Fruit fly (Drosophila melanogaster): ENCODE measurements around the gene unc-13-4A.

The unc-13-4A gene

dm6 chr3L:7360324-7360852 is 47.7 kb upstream of the unc-13-4A start, which contains the start of gene Sec63 (continued):
- TF ChIP-seq CG7987 (GFP tag; optimal IDR thresholded peaks at IDR 0.05) (no peak), CG10462 (GFP tag; optimal IDR thresholded peaks at IDR 0.05) (no peak), CG34224 (GFP tag; IDR thresholded peaks at IDR 0.05; ENCODE audit: partially characterized antibody) (peak; percentile 63), fd102C (GFP tag; optimal IDR thresholded peaks at IDR 0.05) (no peak), D19B (GFP tag; optimal IDR thresholded peaks at IDR 0.05) (no peak), CG16779 (GFP tag; IDR thresholded peaks at IDR 0.05) (0 out of 2 replicates have a peak, but pooled peaks have one; percentile 42), Ets97D (GFP tag; optimal IDR thresholded peaks at IDR 0.05) (no peak), mld (GFP tag; IDR thresholded peaks at IDR 0.05; ENCODE audit: partially characterized antibody) (peak; percentile 87; the same call in 2 of the 3 replicates), peb (GFP tag; IDR thresholded peaks at IDR 0.05) (no peak), amos (GFP tag; IDR thresholded peaks at IDR 0.05; ENCODE audit: partially characterized antibody) (peak; percentile 92), dpn (GFP tag; optimal IDR thresholded peaks at IDR 0.05) (peak; percentile 41 to 63), Med (GFP tag) (peak; percentile 60), HLH3B (GFP tag; IDR thresholded peaks at IDR 0.05) (peak; percentile 43; the same call in 1 of the 2 replicates), CG10654 (GFP tag; optimal IDR thresholded peaks at IDR 0.05) (no peak), Six4 (GFP tag; optimal IDR thresholded peaks at IDR 0.05) (no peak), CG13775 (GFP tag; optimal IDR thresholded peaks at IDR 0.05) (peak; percentile 48), CG12769 (tag; optimal IDR thresholded peaks at IDR 0.05) (no peak), CG12219 (GFP tag; optimal IDR thresholded peaks at IDR 0.05) (no peak), nau (GFP tag; optimal IDR thresholded peaks at IDR 0.05) (no peak), dan (GFP tag; IDR thresholded peaks at IDR 0.05) (no peak), Xrp1 (GFP tag; IDR thresholded peaks at IDR 0.05) (peak; percentile 71), CG18599 (GFP tag; optimal IDR thresholded peaks at IDR 0.05) (peak; percentile 62), lbe (GFP tag; optimal IDR thresholded peaks at IDR 0.05) (no peak), CG7928 (GFP tag; optimal IDR thresholded peaks at IDR 0.05) (no peak), gt (GFP tag; IDR thresholded peaks at IDR 0.05) (no peak), CG17912 (GFP tag; optimal IDR thresholded peaks at IDR 0.05) (peak; percentile 28), CG14860 (GFP tag; IDR thresholded peaks at IDR 0.05; ENCODE audit: partially characterized antibody) (peak; percentile 80), CG1647 (GFP tag; optimal IDR thresholded peaks at IDR 0.05) (peak; percentile 17), Blimp-1 (GFP tag; optimal IDR thresholded peaks at IDR 0.05) (no peak), CG33213 (GFP tag; optimal IDR thresholded peaks at IDR 0.05) (peak; percentile 74), eyg (GFP tag; optimal IDR thresholded peaks at IDR 0.05) (no peak), sug (tag; optimal IDR thresholded peaks at IDR 0.05) (peak; percentile 3), pho (GFP tag; optimal IDR thresholded peaks at IDR 0.05) (no peak), sens-2 (GFP tag; IDR thresholded peaks at IDR 0.05) (no peak), Usf (GFP tag; optimal IDR thresholded peaks at IDR 0.05) (no peak), Dref (GFP tag; IDR thresholded peaks at IDR 0.05) (peak; percentile 95), sc (optimal IDR thresholded peaks at IDR 0.05) (no peak), sc (GFP tag; optimal IDR thresholded peaks at IDR 0.05) (peak; percentile 4), Hmx (GFP tag; optimal IDR thresholded peaks at IDR 0.05) (no peak), CG15696 (tag; optimal IDR thresholded peaks at IDR 0.05) (peak; percentile 30), prd (optimal IDR thresholded peaks at IDR 0.05) (no peak), prd (GFP tag; IDR thresholded peaks at IDR 0.05) (peak; percentile 77), CG2120 (GFP tag; optimal IDR thresholded peaks at IDR 0.05) (peak; percentile 59), Optix (GFP tag; IDR thresholded peaks at IDR 0.05) (no peak), exex (tag; optimal IDR thresholded peaks at IDR 0.05) (peak; percentile 29), pros (GFP tag; optimal IDR thresholded peaks at IDR 0.05) (no peak), Sry-δ (GFP tag; optimal IDR thresholded peaks at IDR 0.05) (peak; percentile 77), otp (GFP tag; IDR thresholded peaks at IDR 0.05) (no peak), HLH54F (GFP tag; optimal IDR thresholded peaks at IDR 0.05) (peak; percentile 6), ERR (GFP tag; optimal IDR thresholded peaks at IDR 0.05) (no peak), CG9817 (tag; optimal IDR thresholded peaks at IDR 0.05) (peak; percentile 54)
